Worm (Caenorhabditis elegans) whole organism, midembryonic: ENCODE data around the gene Y97E10AR.2.

Source experiments
- T22C8.4 ChIP-seq: fragments of 200-800 bp; sonication (Bioruptor generic); IDR thresholded peaks from 2 replicates; pipeline ENCODE4 v1.3.6; 2022; ENCODE audit warnings: missing genetic modification characterization, missing compliant biosample characterization
- cog-1 ChIP-seq: sonication (generic microtip); optimal IDR thresholded peaks from 2 replicates; lab custom pipeline; 2016; ENCODE audit warnings: missing genetic modification characterization, missing compliant biosample characterization
- flt-1 ChIP-seq: fragments of 200-800 bp; sonication (Bioruptor generic); IDR thresholded peaks from 2 replicates; pipeline ENCODE4 v1.3.6; 2022; ENCODE audit warnings: missing genetic modification characterization, missing compliant biosample characterization
- med-1 ChIP-seq: sonication (generic microtip); optimal IDR thresholded peaks from 2 replicates; lab custom pipeline; 2017; ENCODE audit warnings: missing genetic modification characterization, mild to moderate bottlenecking, missing compliant biosample characterization, antibody characterized with exemption, missing genetic modification reagents; ENCODE audit not compliant: insufficient read depth
- ref-1 ChIP-seq: fragments of 200-800 bp; sonication (Bioruptor generic); conservative IDR thresholded peaks from 2 replicates; pipeline ENCODE4 v1.3.6; 2022; ENCODE audit warnings: missing genetic modification reagents, missing genetic modification characterization, missing compliant biosample characterization
- tab-1 ChIP-seq: fragments of 200-800 bp; sonication (Bioruptor generic); IDR thresholded peaks from 2 replicates; pipeline ENCODE4 v1.3.6; 2022; ENCODE audit warnings: missing genetic modification characterization, missing compliant biosample characterization
- ztf-23 ChIP-seq: fragments of 200-800 bp; sonication (Bioruptor generic); IDR thresholded peaks from 2 replicates; pipeline ENCODE4 v1.3.6; 2022; ENCODE audit warnings: missing genetic modification reagents, missing genetic modification characterization, missing compliant biosample characterization
- ztf-29 ChIP-seq: fragments of 200-800 bp; sonication (Bioruptor generic); IDR thresholded peaks from 2 replicates; pipeline ENCODE4 v1.3.6; 2022; ENCODE audit warnings: missing genetic modification reagents, missing genetic modification characterization, missing compliant biosample characterization

DNA sequence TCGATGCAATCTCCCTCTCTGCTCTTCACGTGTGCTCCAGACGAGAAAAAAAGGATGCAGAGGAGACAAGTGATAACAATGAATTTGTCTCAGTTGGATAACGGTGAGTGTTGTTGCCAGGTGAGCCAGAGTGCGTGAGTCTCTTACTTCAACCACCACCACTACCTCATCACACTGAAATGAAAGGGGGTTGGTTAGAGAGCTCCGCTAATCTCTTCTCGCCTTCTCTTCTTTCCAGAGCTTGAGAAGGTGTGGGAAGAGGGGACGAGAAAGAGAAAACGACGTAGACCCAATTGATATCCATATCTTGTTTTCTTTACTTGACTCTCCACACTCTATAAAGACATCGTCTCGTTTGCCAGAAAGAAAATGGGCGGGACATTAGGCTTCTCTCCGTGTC lies 24.6 kb upstream of the Y97E10AR.2 start:
- TF ChIP-seq ref-1 (no peak), ztf-23 (GFP tag; lab: Robert Waterston, UW) (no peak), ztf-29 (GFP tag; lab: Robert Waterston, UW) (no peak), T22C8.4 (GFP tag; lab: Robert Waterston, UW) (no peak), cog-1 (tag; lab: Kevin White, UChicago) (no peak), med-1 (GFP tag; lab: Kevin White, UChicago) (no peak), tab-1 (GFP tag; lab: Robert Waterston, UW) (no peak), flt-1 (no peak)
